Worm (Caenorhabditis elegans): ENCODE measurements around the gene sre-50.
A peak's percentile ranks its signal among the peaks of the same experiment; 100 is the strongest.

Gene sre-50

ce11 chrII:12268857-12269256, 34.5 kb upstream of the sre-50 start:
- TF ChIP-seq attf-6 (GFP tag; IDR thresholded peaks at IDR 0.05) (no peak), egrh-3 (GFP tag; IDR thresholded peaks at IDR 0.05) (peak; percentile 86; the same call in 1 of the 2 replicates)

ce11 chrII:12274944-12275343, 28.4 kb upstream of the sre-50 start, which contains the start of gene Y57A10A.27:
Gene Y57A10A.27, minus strand, starts transcription at chrII:12275044.
- TF ChIP-seq F33H1.4 (GFP tag; IDR thresholded peaks at IDR 0.05) = no peak
- TF ChIP-seq Y56A3A.18 (GFP tag; IDR thresholded peaks at IDR 0.05) = no peak
- no peak for TF ChIP-seq B0035.1 (tag; optimal IDR thresholded peaks at IDR 0.05)
- no peak for TF ChIP-seq attf-6 (GFP tag; IDR thresholded peaks at IDR 0.05)
- TF ChIP-seq snpc-3.4 (tag; optimal IDR thresholded peaks at IDR 0.05) = no peak
- TF ChIP-seq egl-18 (GFP tag; IDR thresholded peaks at IDR 0.05) = no peak
- TF ChIP-seq efl-1 (GFP tag; optimal IDR thresholded peaks at IDR 0.05) = no peak
- no peak for TF ChIP-seq F23B12.7 (tag; optimal IDR thresholded peaks at IDR 0.05; ENCODE audit: insufficient read depth)
- TF ChIP-seq madf-8 (GFP tag; conservative IDR thresholded peaks at IDR 0.05) = no peak
- TF ChIP-seq die-1 (tag; optimal IDR thresholded peaks at IDR 0.05) = no peak
- TF ChIP-seq bed-2 (GFP tag; IDR thresholded peaks at IDR 0.05) = no peak
- TF ChIP-seq egl-44 (GFP tag; IDR thresholded peaks at IDR 0.05) = no peak

- TF ChIP-seq zfh-2 (GFP tag; conservative IDR thresholded peaks at IDR 0.05) = peak; percentile 74
- no peak for TF ChIP-seq dox-1 (GFP tag; IDR thresholded peaks at IDR 0.05)
Observed at ce11 chrII:12278602-12279001, 24.7 kb upstream of the sre-50 start.

ce11 chrII:12279259-12279658, 24.1 kb upstream of the sre-50 start, which contains the start of the genes tric-1B.2 and Y57A10A.29:
Gene tric-1B.2, minus strand, starts transcription at chrII:12279387.
Gene Y57A10A.29, plus strand, starts transcription at chrII:12279561.
- TF ChIP-seq attf-3 (GFP tag; conservative IDR thresholded peaks at IDR 0.05) = peak; percentile 90
- no peak for TF ChIP-seq hlh-12 (tag; optimal IDR thresholded peaks at IDR 0.05)
- TF ChIP-seq lin-40 (tag; optimal IDR thresholded peaks at IDR 0.05) = no peak

- TF ChIP-seq dpl-1 (GFP tag; optimal IDR thresholded peaks at IDR 0.05) (no peak), attf-3 (GFP tag; conservative IDR thresholded peaks at IDR 0.05) (0 out of 2 replicates have a peak, but pooled peaks have one; percentile 17), tbx-9 (tag; optimal IDR thresholded peaks at IDR 0.05; ENCODE audit: borderline replicate concordance) (no peak), madf-3 (GFP tag; IDR thresholded peaks at IDR 0.05) (no peak)
Observed at ce11 chrII:12280360-12280759, 23.0 kb upstream of the sre-50 start, which contains the start of gene ife-5. Gene ife-5, plus strand, starts transcription at chrII:12280660.

DNA sequence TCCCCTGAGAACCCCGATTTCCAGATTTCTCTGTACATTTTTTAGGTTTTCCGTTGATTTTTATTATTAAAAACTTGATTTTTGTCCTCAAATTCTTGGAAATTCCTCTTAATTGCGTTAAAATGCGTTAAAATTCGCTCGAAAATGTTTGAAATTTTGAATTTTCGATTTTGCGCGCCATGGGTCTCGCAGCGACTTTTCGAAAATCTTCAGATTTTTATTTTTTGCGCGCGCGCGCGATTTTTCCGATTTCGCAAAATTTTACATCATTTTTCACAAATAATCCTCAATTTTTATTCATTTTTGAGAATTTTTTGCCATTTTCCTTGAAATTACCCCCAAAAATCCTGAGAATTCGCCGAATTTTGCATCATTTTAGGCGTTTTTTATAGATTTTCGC, 19.3 kb upstream of the sre-50 start:
- no peak for TF ChIP-seq athp-1 (tag; optimal IDR thresholded peaks at IDR 0.05)
- no peak for TF ChIP-seq dox-1 (GFP tag; IDR thresholded peaks at IDR 0.05)
- TF ChIP-seq Y79H2A.3 (GFP tag; conservative IDR thresholded peaks at IDR 0.05) = peak; percentile 71; the same call in 1 of the 2 replicates
- TF ChIP-seq D2030.7 (GFP tag; IDR thresholded peaks at IDR 0.05) = peak; percentile 92
- no peak for TF ChIP-seq lin-26 (GFP tag; IDR thresholded peaks at IDR 0.05)
- no peak for TF ChIP-seq nhr-90 (tag; optimal IDR thresholded peaks at IDR 0.05)
- TF ChIP-seq dpl-1 (GFP tag; optimal IDR thresholded peaks at IDR 0.05) = peak; percentile 81
- TF ChIP-seq cebp-2 (GFP tag; IDR thresholded peaks at IDR 0.05) = no peak
- TF ChIP-seq B0035.1 (tag; optimal IDR thresholded peaks at IDR 0.05) = no peak
- no peak for TF ChIP-seq K12H6.12 (tag; optimal IDR thresholded peaks at IDR 0.05)
- no peak for TF ChIP-seq ccch-3 (GFP tag; optimal IDR thresholded peaks at IDR 0.05)
- no peak for TF ChIP-seq akir-1 (GFP tag; optimal IDR thresholded peaks at IDR 0.05)
- TF ChIP-seq ama-1 (optimal IDR thresholded peaks at IDR 0.05) = no peak
- no peak for TF ChIP-seq ama-1 (GFP tag; optimal IDR thresholded peaks at IDR 0.05)
- no peak for TF ChIP-seq Y56A3A.18 (GFP tag; IDR thresholded peaks at IDR 0.05)
- TF ChIP-seq ceh-27 (GFP tag; optimal IDR thresholded peaks at IDR 0.05) = no peak
- peak; percentile 66 for TF ChIP-seq tlf-1 (GFP tag; optimal IDR thresholded peaks at IDR 0.05)
- no peak for TF ChIP-seq gei-17 (GFP tag; optimal IDR thresholded peaks at IDR 0.05)
- TF ChIP-seq pbrm-1 (GFP tag; IDR thresholded peaks at IDR 0.05) = no peak
- peak; percentile 90 for TF ChIP-seq xnd-1 (tag; optimal IDR thresholded peaks at IDR 0.05)
- no peak for TF ChIP-seq egrh-3 (GFP tag; IDR thresholded peaks at IDR 0.05)
- no peak for TF ChIP-seq nhr-179 (tag; optimal IDR thresholded peaks at IDR 0.05)
- no peak for TF ChIP-seq zfh-2 (GFP tag; conservative IDR thresholded peaks at IDR 0.05)
- no peak for TF ChIP-seq F39B2.1 (GFP tag; IDR thresholded peaks at IDR 0.05)
- no peak for TF ChIP-seq nhr-80 (tag; optimal IDR thresholded peaks at IDR 0.05)

Data from whole organism, young adult.